Worm (Caenorhabditis elegans): ENCODE data around the gene E01G6.2.

DNA sequence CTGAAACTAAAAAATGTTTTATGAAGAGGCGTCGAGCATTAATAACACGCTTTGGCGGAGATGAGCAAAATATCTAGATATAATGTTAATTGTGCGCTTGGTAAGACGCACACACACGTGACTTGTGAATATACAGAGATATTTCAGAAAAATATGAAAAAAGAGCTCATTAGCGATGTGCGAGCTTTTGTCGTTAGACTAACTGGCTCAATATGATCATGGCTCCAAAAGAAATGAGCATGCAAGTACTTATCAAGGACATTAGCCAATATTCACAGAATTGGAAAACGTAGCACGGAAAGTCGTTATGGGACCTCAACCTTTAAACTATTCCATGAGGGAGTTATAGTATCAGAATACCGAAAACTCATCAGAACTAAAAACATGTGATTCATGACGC is 49.4 kb upstream of the E01G6.2 start:
- no peak for TF ChIP-seq lir-1 (GFP tag; conservative IDR thresholded peaks at IDR 0.05)
- TF ChIP-seq mel-28 (tag; optimal IDR thresholded peaks at IDR 0.05; ENCODE audit: borderline replicate concordance): no peak
- TF ChIP-seq pha-4 (tag; optimal IDR thresholded peaks at IDR 0.05): no peak
- TF ChIP-seq snpc-1.3 (tag; optimal IDR thresholded peaks at IDR 0.05; ENCODE audit: insufficient read depth): no peak
- TF ChIP-seq xnd-1 (tag; optimal IDR thresholded peaks at IDR 0.05): no peak
- TF ChIP-seq egl-44 (GFP tag; IDR thresholded peaks at IDR 0.05): no peak
- no peak for TF ChIP-seq lin-35 (GFP tag; optimal IDR thresholded peaks at IDR 0.05)
- no peak for TF ChIP-seq F52B5.7 (tag; optimal IDR thresholded peaks at IDR 0.05)
- no peak for TF ChIP-seq ceh-91 (GFP tag; IDR thresholded peaks at IDR 0.05)

All from whole organism, young adult.